Worm (Caenorhabditis elegans): Measurements from ENCODE around the gene dmd-7.
A peak's percentile ranks its signal among the peaks of the same experiment; 100 is the strongest.

DNA sequence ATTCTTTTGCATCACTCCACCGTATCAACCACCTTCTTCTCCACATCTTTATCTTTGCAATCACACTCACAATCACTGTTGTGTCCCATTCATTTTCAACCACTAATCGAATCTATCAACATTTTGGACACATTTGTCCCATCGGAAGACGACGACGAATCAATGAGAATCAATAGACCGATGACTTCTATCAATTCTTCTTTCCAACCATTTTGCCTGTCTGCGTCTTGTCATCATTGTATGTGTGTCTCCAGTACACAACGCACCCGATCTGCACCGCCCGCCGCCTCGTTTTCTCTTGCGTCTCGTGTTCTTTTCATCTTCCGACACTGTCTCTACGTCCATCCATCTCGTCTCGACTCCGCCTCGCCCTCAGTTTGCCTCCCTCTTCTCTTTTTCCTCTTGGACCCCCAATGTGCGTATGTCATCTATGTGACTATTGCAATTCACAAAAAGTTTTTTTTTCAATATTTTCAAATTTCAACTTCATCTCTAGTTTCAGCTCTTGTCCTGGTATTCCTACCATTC lies at the start of gene dmd-7:
- no peak for TF ChIP-seq dao-5 (tag; optimal IDR thresholded peaks at IDR 0.05)
- TF ChIP-seq W03F9.2 (tag; optimal IDR thresholded peaks at IDR 0.05) = peak; percentile 16
- peak; percentile 46 for TF ChIP-seq him-1 (tag; optimal IDR thresholded peaks at IDR 0.05)
